Fruit fly (Drosophila melanogaster) Kc167 (cell line): Measurements from ENCODE around the gene CG32572.

ENCODE experiments used
- h ChIP-seq: fragments of >200 bp; optimal IDR thresholded peaks from 3 replicates; lab custom pipeline; 2018; ENCODE audit warnings: missing external identifiers
- insv ChIP-seq: fragments of >200 bp; optimal IDR thresholded peaks from 3 replicates; lab custom pipeline; 2018; ENCODE audit warnings: missing external identifiers
- psq ChIP-seq: fragments of >200 bp; optimal IDR thresholded peaks from 2 replicates; lab custom pipeline; 2017; ENCODE audit warnings: missing external identifiers
- ttk ChIP-seq: sonication (Bioruptor generic); optimal IDR thresholded peaks from 2 replicates; lab custom pipeline; 2017; ENCODE audit warnings: missing external identifiers

DNA sequence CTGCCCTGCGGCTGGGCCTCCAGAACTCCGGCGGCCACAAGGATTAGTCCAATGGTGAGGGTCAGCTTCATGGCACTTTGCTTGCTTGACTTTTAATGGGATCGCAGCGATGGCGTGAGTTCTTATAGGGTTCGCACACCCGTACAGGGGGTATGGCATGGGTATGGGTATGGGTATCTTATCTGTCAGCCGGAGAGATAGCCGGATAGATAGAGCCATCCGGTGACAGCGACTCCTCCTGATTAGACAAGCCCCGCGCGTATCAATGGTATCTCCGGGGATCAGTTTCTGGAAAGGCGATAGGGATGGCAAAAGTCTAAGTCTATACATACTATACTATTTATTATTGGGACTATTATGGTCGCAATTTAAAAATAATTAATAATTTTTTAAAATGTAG lies 14.2 kb upstream of the CG32572 start, which contains the start of gene CG9672:
- TF ChIP-seq psq (no peak), ttk (lab: Kevin White, UChicago) (no peak), insv (lab: Kevin White, UChicago) (no peak), h (lab: Kevin White, UChicago) (no peak)
